Worm (Caenorhabditis elegans) whole organism, L3 larva: Measurements from ENCODE around the gene C30G7.5.

Experiments
- R02D3.7 ChIP-seq: fragments of 150-350 bp; optimal IDR thresholded peaks from 2 replicates; lab custom pipeline; 2014; ENCODE audit warnings: missing biosample characterization, missing genetic modification characterization
- ZK546.5 ChIP-seq: sonication (generic microtip); optimal IDR thresholded peaks from 2 replicates; lab custom pipeline; 2017; ENCODE audit warnings: missing biosample characterization, missing genetic modification characterization
- ceh-28 ChIP-seq: fragments of 150-350 bp; optimal IDR thresholded peaks from 2 replicates; lab custom pipeline; 2014; ENCODE audit warnings: missing biosample characterization, missing genetic modification reagents, missing genetic modification characterization
- ceh-82 ChIP-seq: fragments of 150-350 bp; optimal IDR thresholded peaks from 2 replicates; lab custom pipeline; 2014; ENCODE audit warnings: missing biosample characterization, missing genetic modification characterization
- ceh-9 ChIP-seq: sonication (generic microtip); optimal IDR thresholded peaks from 2 replicates; lab custom pipeline; 2018; ENCODE audit warnings: missing biosample characterization, missing genetic modification characterization
- egl-27 ChIP-seq: sonication (generic microtip); optimal IDR thresholded peaks from 4 replicates; lab custom pipeline; 2017; ENCODE audit warnings: missing biosample characterization, missing genetic modification reagents, missing genetic modification characterization
- egl-5 ChIP-seq: fragments of 150-350 bp; optimal IDR thresholded peaks from 2 replicates; lab custom pipeline; 2017; ENCODE audit warnings: missing biosample characterization, missing genetic modification reagents, missing genetic modification characterization, inconsistent platforms
- elt-1 ChIP-seq: fragments of 150-350 bp; optimal IDR thresholded peaks from 2 replicates; lab custom pipeline; 2014; ENCODE audit warnings: missing biosample characterization, missing genetic modification characterization
- elt-2 ChIP-seq: sonication (generic microtip); optimal IDR thresholded peaks from 2 replicates; lab custom pipeline; 2016; ENCODE audit warnings: missing genetic modification reagents, mild to moderate bottlenecking, missing genetic modification characterization, missing compliant biosample characterization
- elt-3 ChIP-seq, 3 experiments: fragments of 150-350 bp in 1 of 3; sonication (generic microtip) in 2 of 3; optimal IDR thresholded peaks; 2 replicates in 2 of 3; 4 replicates in 1 of 3; lab custom pipeline; 2014 to 2017; ENCODE audit warnings: missing biosample characterization in 3 of 3, missing genetic modification characterization in 3 of 3
- eor-1 ChIP-seq, 2 experiments: fragments of 150-350 bp; optimal IDR thresholded peaks; 2 replicates each; lab custom pipeline; 2014 to 2018; ENCODE audit warnings: missing biosample characterization in 2 of 2, missing genetic modification characterization in 2 of 2
- fkh-10 ChIP-seq: sonication (generic microtip); optimal IDR thresholded peaks from 2 replicates; lab custom pipeline; 2017; ENCODE audit warnings: missing biosample characterization, missing genetic modification reagents, missing genetic modification characterization
- fos-1 ChIP-seq: fragments of 150-350 bp; optimal IDR thresholded peaks from 2 replicates; lab custom pipeline; 2014; ENCODE audit warnings: missing biosample characterization, missing genetic modification characterization
- hmg-11 ChIP-seq: sonication (generic microtip); optimal IDR thresholded peaks from 2 replicates; lab custom pipeline; 2016; ENCODE audit warnings: missing genetic modification characterization, missing compliant biosample characterization
- jun-1 ChIP-seq: fragments of 150-350 bp; optimal IDR thresholded peaks from 2 replicates; lab custom pipeline; 2014; ENCODE audit warnings: missing biosample characterization, missing genetic modification reagents, missing genetic modification characterization
- lsy-12 ChIP-seq: sonication (generic microtip); optimal IDR thresholded peaks from 2 replicates; lab custom pipeline; 2016; ENCODE audit warnings: mild to moderate bottlenecking, missing genetic modification characterization, missing compliant biosample characterization
- mdl-1 ChIP-seq: fragments of 150-350 bp; optimal IDR thresholded peaks from 2 replicates; lab custom pipeline; 2014; ENCODE audit warnings: missing biosample characterization, missing genetic modification characterization
- nfya-1 ChIP-seq: sonication (generic microtip); optimal IDR thresholded peaks from 2 replicates; lab custom pipeline; 2017; ENCODE audit warnings: missing genetic modification characterization, mild to moderate bottlenecking, missing compliant biosample characterization, antibody characterized with exemption, moderate library complexity; ENCODE audit not compliant: insufficient read depth
- nhr-12 ChIP-seq: fragments of 150-350 bp; optimal IDR thresholded peaks from 2 replicates; lab custom pipeline; 2014; ENCODE audit warnings: missing biosample characterization, missing genetic modification characterization
- nhr-23 ChIP-seq: fragments of 150-350 bp; optimal IDR thresholded peaks from 2 replicates; lab custom pipeline; 2014; ENCODE audit warnings: missing biosample characterization, missing genetic modification reagents, missing genetic modification characterization
- nhr-237 ChIP-seq: fragments of 150-350 bp; optimal IDR thresholded peaks from 2 replicates; lab custom pipeline; 2014; ENCODE audit warnings: missing biosample characterization, missing genetic modification characterization
- nhr-25 ChIP-seq: sonication (generic microtip); optimal IDR thresholded peaks from 2 replicates; lab custom pipeline; 2017; ENCODE audit warnings: missing biosample characterization, missing genetic modification characterization
- nhr-28 ChIP-seq: fragments of 150-350 bp; optimal IDR thresholded peaks from 2 replicates; lab custom pipeline; 2014; ENCODE audit warnings: missing biosample characterization, missing genetic modification characterization
- nhr-43 ChIP-seq: sonication (generic microtip); optimal IDR thresholded peaks from 2 replicates; lab custom pipeline; 2016; ENCODE audit warnings: mild to moderate bottlenecking, missing genetic modification characterization, missing compliant biosample characterization; ENCODE audit not compliant: poor library complexity, severe bottlenecking
- nhr-76 ChIP-seq: fragments of 150-350 bp; sonication (generic microtip); optimal IDR thresholded peaks from 5 replicates; lab custom pipeline; 2014; ENCODE audit warnings: missing biosample characterization, missing genetic modification characterization
- nhr-77 ChIP-seq: fragments of 150-350 bp; optimal IDR thresholded peaks from 2 replicates; lab custom pipeline; 2014; ENCODE audit warnings: missing biosample characterization, missing genetic modification characterization
- pha-4 ChIP-seq: fragments of 150-350 bp; optimal IDR thresholded peaks from 2 replicates; lab custom pipeline; 2014; ENCODE audit warnings: missing biosample characterization, missing genetic modification reagents, missing genetic modification characterization
- sea-2 ChIP-seq: fragments of 150-350 bp; sonication (generic microtip); optimal IDR thresholded peaks from 4 replicates; lab custom pipeline; 2014; ENCODE audit warnings: missing biosample characterization, missing genetic modification reagents, missing genetic modification characterization
- snpc-4 ChIP-seq: fragments of 150-350 bp; optimal IDR thresholded peaks from 2 replicates; lab custom pipeline; 2014; ENCODE audit warnings: missing biosample characterization, missing genetic modification characterization
- unc-39 ChIP-seq: sonication (generic microtip); optimal IDR thresholded peaks from 4 replicates; lab custom pipeline; 2017; ENCODE audit warnings: missing biosample characterization, missing genetic modification characterization
- unc-62 ChIP-seq: fragments of 150-350 bp; sonication (generic microtip); optimal IDR thresholded peaks from 4 replicates; lab custom pipeline; 2014; ENCODE audit warnings: missing biosample characterization, missing genetic modification reagents, missing genetic modification characterization
- ztf-4 ChIP-seq: fragments of 150-350 bp; optimal IDR thresholded peaks from 2 replicates; lab custom pipeline; 2014; ENCODE audit warnings: missing biosample characterization, missing genetic modification characterization

Gene C30G7.5

ce11 chrV:14915599-14915998 lies 38.9 kb downstream of the C30G7.5 start, which contains the start of gene H12D21.11:
Gene H12D21.11 (plus strand): TSS chrV:14915899.
- TF ChIP-seq jun-1 (tag; lab: Kevin White, UChicago) (no peak), eor-1 (tag; optimal IDR thresholded peaks at IDR 0.05; lab: Kevin White, UChicago) (no peak), snpc-4 (tag; lab: Kevin White, UChicago) (no peak), nhr-77 (tag; lab: Kevin White, UChicago) (no peak), egl-27 (tag; lab: Kevin White, UChicago) (no peak), elt-3 (tag; optimal IDR thresholded peaks at IDR 0.05; lab: Kevin White, UChicago) (no peak), nhr-12 (tag; lab: Kevin White, UChicago) (no peak), mdl-1 (tag; lab: Kevin White, UChicago) (no peak), nhr-76 (tag; lab: Kevin White, UChicago) (no peak), nhr-23 (tag; lab: Kevin White, UChicago) (no peak), egl-5 (tag; lab: Kevin White, UChicago) (no peak), fos-1 (tag; lab: Kevin White, UChicago) (no peak), ztf-4 (tag; lab: Kevin White, UChicago) (no peak), elt-1 (tag; lab: Kevin White, UChicago) (no peak)
- TF ChIP-seq, all 47 proteins: peak for 0

ce11 chrV:14910758-14911157 lies 43.8 kb downstream of the C30G7.5 start:
- TF ChIP-seq snpc-4 (tag; lab: Kevin White, UChicago): no peak
- TF ChIP-seq nhr-237 (tag; lab: Kevin White, UChicago): no peak
- no peak for TF ChIP-seq sea-2 (GFP tag; lab: Kevin White, UChicago)
- TF ChIP-seq egl-5 (tag; lab: Kevin White, UChicago): peak; percentile 7

- TF ChIP-seq elt-3 (tag; optimal IDR thresholded peaks at IDR 0.05; lab: Kevin White, UChicago) (no peak), unc-62 (GFP tag; lab: Kevin White, UChicago) (no peak), elt-2 (tag; lab: Kevin White, UChicago) (no peak), fos-1 (tag; lab: Kevin White, UChicago) (no peak), R02D3.7 (tag; lab: Kevin White, UChicago) (no peak), ceh-9 (tag; lab: Kevin White, UChicago) (no peak), nhr-25 (tag; lab: Kevin White, UChicago) (no peak), sea-2 (GFP tag; lab: Kevin White, UChicago) (no peak), pha-4 (no peak), hmg-11 (tag; lab: Kevin White, UChicago) (no peak), elt-1 (tag; lab: Kevin White, UChicago) (no peak)
These were observed 45.1 kb downstream of the C30G7.5 start, which contains the start of gene H12D21.9 for ce11 chrV:14909331-14909835. Gene H12D21.9 (minus strand): TSS chrV:14909478.

- TF ChIP-seq ZK546.5: no peak
- no peak for TF ChIP-seq nfya-1
- TF ChIP-seq ceh-28: no peak
- no peak for TF ChIP-seq unc-39 (tag; lab: Kevin White, UChicago)
- no peak for TF ChIP-seq eor-1 (tag; optimal IDR thresholded peaks at IDR 0.05; lab: Kevin White, UChicago)
- no peak for TF ChIP-seq elt-3 (tag; optimal IDR thresholded peaks at IDR 0.05; lab: Kevin White, UChicago)
- TF ChIP-seq nhr-76 (tag; lab: Kevin White, UChicago): no peak
- no peak for TF ChIP-seq fkh-10 (GFP tag; lab: Kevin White, UChicago)
- TF ChIP-seq lsy-12: no peak
- no peak for TF ChIP-seq nhr-43 (tag; lab: Kevin White, UChicago)
- no peak for TF ChIP-seq ceh-82 (tag; lab: Kevin White, UChicago)
- TF ChIP-seq nhr-28 (tag; lab: Kevin White, UChicago): no peak
- no peak for TF ChIP-seq nhr-25 (tag; lab: Kevin White, UChicago)
These were observed 47.1 kb downstream of the C30G7.5 start for ce11 chrV:14907445-14907844.
